Fruit fly (Drosophila melanogaster) whole organism, embryonic: ENCODE measurements around the gene CG2794.
A peak's percentile ranks its signal among the peaks of the same experiment; 100 is the strongest.

ENCODE experiments used
- Atf-2 ChIP-seq: fragments of 200-800 bp; sonication (Bioruptor generic); optimal IDR thresholded peaks from 2 replicates; lab custom pipeline; 2016; ENCODE audit warnings: missing biosample characterization, missing genetic modification characterization
- Bteb2 ChIP-seq: fragments of 200-800 bp; sonication (Bioruptor generic); optimal IDR thresholded peaks from 2 replicates; lab custom pipeline; 2016; ENCODE audit warnings: missing biosample characterization, missing genetic modification characterization
- CG10321 ChIP-seq: fragments of 200-800 bp; sonication (Bioruptor generic); IDR thresholded peaks from 2 replicates; pipeline ENCODE4 v1.3.6; 2022; ENCODE audit warnings: missing biosample characterization, missing genetic modification characterization
- CG11247 ChIP-seq: fragments of 200-800 bp; sonication (Bioruptor generic); IDR thresholded peaks from 2 replicates; pipeline ENCODE4 v1.3.6; 2022; ENCODE audit warnings: missing biosample characterization, missing genetic modification characterization
- CG11398 ChIP-seq: fragments of 200-800 bp; sonication (Bioruptor generic); optimal IDR thresholded peaks from 2 replicates; lab custom pipeline; 2016; ENCODE audit warnings: missing biosample characterization, missing genetic modification characterization
- CG14441 ChIP-seq: fragments of 200-800 bp; sonication (Bioruptor generic); IDR thresholded peaks from 2 replicates; pipeline ENCODE4 v1.3.6; 2022; ENCODE audit warnings: missing biosample characterization, missing genetic modification characterization
- CG15269 ChIP-seq: fragments of 200-800 bp; sonication (Bioruptor generic); optimal IDR thresholded peaks from 2 replicates; lab custom pipeline; 2018; ENCODE audit warnings: missing biosample characterization, mild to moderate bottlenecking, missing genetic modification characterization, moderate library complexity
- CG15479 ChIP-seq: fragments of 200-800 bp; sonication (Bioruptor generic); optimal IDR thresholded peaks from 3 replicates; lab custom pipeline; 2019; ENCODE audit warnings: missing biosample characterization, mild to moderate bottlenecking, missing genetic modification characterization, moderate library complexity
- CG16779 ChIP-seq: fragments of 200-800 bp; sonication (Bioruptor generic); IDR thresholded peaks from 2 replicates; pipeline ENCODE4 v1.3.6; 2022; ENCODE audit warnings: missing biosample characterization, missing genetic modification characterization
- CG17186 ChIP-seq: fragments of 200-800 bp; sonication (Bioruptor generic); optimal IDR thresholded peaks from 3 replicates; lab custom pipeline; 2017; ENCODE audit warnings: missing biosample characterization, missing genetic modification reagents, missing genetic modification characterization
- CG17829 ChIP-seq: fragments of 200-800 bp; optimal IDR thresholded peaks from 2 replicates; lab custom pipeline; 2019; ENCODE audit warnings: missing biosample characterization, mild to moderate bottlenecking, missing genetic modification characterization, moderate library complexity
- CG2199 ChIP-seq: fragments of 200-800 bp; sonication (Bioruptor generic); IDR thresholded peaks from 3 replicates; pipeline ENCODE4 v1.3.6; 2022; ENCODE audit warnings: missing biosample characterization, missing genetic modification characterization
- CG31365 ChIP-seq: fragments of 200-800 bp; sonication (Bioruptor generic); optimal IDR thresholded peaks from 2 replicates; lab custom pipeline; 2018; ENCODE audit warnings: missing biosample characterization, mild to moderate bottlenecking, missing genetic modification characterization
- CG4328 ChIP-seq: fragments of 200-800 bp; sonication (Bioruptor generic); optimal IDR thresholded peaks from 3 replicates; lab custom pipeline; 2017; ENCODE audit warnings: missing biosample characterization, missing genetic modification reagents, missing genetic modification characterization
- CG6689 ChIP-seq: fragments of 200-800 bp; sonication (Bioruptor generic); IDR thresholded peaks from 2 replicates; pipeline ENCODE4 v1.3.6; 2022; ENCODE audit warnings: missing biosample characterization, missing genetic modification characterization
- CG7271 ChIP-seq: fragments of 200-800 bp; sonication (Bioruptor generic); optimal IDR thresholded peaks from 2 replicates; lab custom pipeline; 2018; ENCODE audit warnings: missing biosample characterization, mild to moderate bottlenecking, missing genetic modification characterization, moderate library complexity
- D ChIP-seq, 2 experiments: fragments of 200-800 bp in 1 of 2; fragments of >200 bp in 1 of 2; sonication (Bioruptor generic) in 1 of 2; optimal IDR thresholded peaks; 2 replicates in 1 of 2; 3 replicates in 1 of 2; lab custom pipeline; 2017; ENCODE audit warnings: mild to moderate bottlenecking in 1 of 2, missing biosample characterization in 1 of 2, missing genetic modification characterization in 1 of 2, missing genetic modification reagents in 1 of 2
- Dip2 ChIP-seq: fragments of 200-800 bp; sonication (Bioruptor generic); IDR thresholded peaks from 2 replicates; pipeline ENCODE4 v1.3.6; 2022; ENCODE audit warnings: missing biosample characterization, missing genetic modification characterization
- Doc2 ChIP-seq: fragments of 200-800 bp; sonication (Bioruptor generic); IDR thresholded peaks from 2 replicates; pipeline ENCODE4 v1.3.6; 2022; ENCODE audit warnings: missing biosample characterization, missing genetic modification characterization
- Eip74EF ChIP-seq, 2 experiments: fragments of 200-800 bp in 1 of 2; fragments of >200 bp in 1 of 2; sonication (Bioruptor generic) in 1 of 2; optimal IDR thresholded peaks; 2 replicates each; lab custom pipeline; 2017 to 2019; ENCODE audit warnings: missing biosample characterization in 2 of 2, missing genetic modification characterization in 2 of 2, mild to moderate bottlenecking in 1 of 2, moderate library complexity in 1 of 2
- HLH3B ChIP-seq: fragments of 200-800 bp; sonication (Bioruptor generic); IDR thresholded peaks from 2 replicates; pipeline ENCODE4 v1.3.6; 2022; ENCODE audit warnings: missing biosample characterization, missing genetic modification characterization
- Hr78 ChIP-seq, 2 experiments: fragments of 200-800 bp in 1 of 2; fragments of >200 bp in 1 of 2; sonication (Bioruptor generic) in 1 of 2; optimal IDR thresholded peaks; 2 replicates each; lab custom pipeline; 2017 to 2019; ENCODE audit warnings: missing biosample characterization in 2 of 2, missing genetic modification characterization in 2 of 2, mild to moderate bottlenecking in 1 of 2, moderate library complexity in 1 of 2
- Hsf ChIP-seq: fragments of 200-800 bp; sonication (Bioruptor generic); optimal IDR thresholded peaks from 3 replicates; lab custom pipeline; 2016; ENCODE audit warnings: missing biosample characterization, missing genetic modification characterization
- Lpt ChIP-seq: fragments of >200 bp; optimal IDR thresholded peaks from 2 replicates; lab custom pipeline; 2018; ENCODE audit warnings: missing biosample characterization, missing genetic modification characterization
- Meics ChIP-seq: fragments of 200-800 bp; sonication (Bioruptor generic); optimal IDR thresholded peaks from 2 replicates; lab custom pipeline; 2017; ENCODE audit warnings: missing biosample characterization, mild to moderate bottlenecking, missing genetic modification characterization
- Nf-YB ChIP-seq: fragments of 200-800 bp; sonication (Bioruptor generic); optimal IDR thresholded peaks from 3 replicates; lab custom pipeline; 2019; ENCODE audit warnings: missing biosample characterization, mild to moderate bottlenecking, missing genetic modification characterization, moderate library complexity
- Nf-YC ChIP-seq: fragments of 200-800 bp; optimal IDR thresholded peaks from 3 replicates; lab custom pipeline; 2019; ENCODE audit warnings: missing biosample characterization, mild to moderate bottlenecking, missing genetic modification characterization, moderate library complexity
- PHDP ChIP-seq: fragments of 200-800 bp; sonication (Bioruptor generic); optimal IDR thresholded peaks from 3 replicates; lab custom pipeline; 2018; ENCODE audit warnings: missing biosample characterization, mild to moderate bottlenecking, missing genetic modification characterization, moderate library complexity
- Rx ChIP-seq: fragments of 200-800 bp; sonication (Bioruptor generic); IDR thresholded peaks from 2 replicates; pipeline ENCODE4 v1.3.6; 2022; ENCODE audit warnings: missing biosample characterization, missing genetic modification characterization
- Sin3A ChIP-seq: fragments of >200 bp; optimal IDR thresholded peaks from 2 replicates; lab custom pipeline; 2018
- Trl ChIP-seq, 3 experiments: fragments of >200 bp in 2 of 3; fragments of 200-800 bp in 1 of 3; sonication (Bioruptor generic) in 1 of 3; optimal IDR thresholded peaks; 2 replicates in 1 of 3; 3 replicates in 2 of 3; lab custom pipeline; 2016 to 2017; ENCODE audit warnings: missing biosample characterization in 1 of 3, missing genetic modification characterization in 1 of 3
- crol ChIP-seq: fragments of 200-800 bp; sonication (Bioruptor generic); IDR thresholded peaks from 2 replicates; pipeline ENCODE4 v1.3.6; 2022; ENCODE audit warnings: missing biosample characterization, missing genetic modification characterization
- dmrt11E ChIP-seq: fragments of 200-800 bp; sonication (Bioruptor generic); optimal IDR thresholded peaks from 3 replicates; lab custom pipeline; 2018; ENCODE audit warnings: missing biosample characterization, mild to moderate bottlenecking, missing genetic modification characterization, moderate library complexity
- fd3F ChIP-seq: fragments of 200-800 bp; sonication (Bioruptor generic); optimal IDR thresholded peaks from 2 replicates; lab custom pipeline; 2018; ENCODE audit warnings: missing biosample characterization, mild to moderate bottlenecking, missing genetic modification characterization, moderate library complexity
- gce ChIP-seq: fragments of 200-800 bp; sonication (Bioruptor generic); IDR thresholded peaks from 3 replicates; pipeline ENCODE4 v1.3.6; 2022; ENCODE audit warnings: missing biosample characterization, missing genetic modification characterization
- gcm ChIP-seq: fragments of 200-800 bp; sonication (Bioruptor generic); optimal IDR thresholded peaks from 2 replicates; lab custom pipeline; 2019; ENCODE audit warnings: missing biosample characterization, mild to moderate bottlenecking, missing genetic modification characterization, moderate library complexity
- h ChIP-seq: fragments of >200 bp; optimal IDR thresholded peaks from 2 replicates; lab custom pipeline; 2017
- her ChIP-seq: fragments of 200-800 bp; sonication (Bioruptor generic); optimal IDR thresholded peaks from 2 replicates; lab custom pipeline; 2016; ENCODE audit warnings: missing biosample characterization, missing genetic modification characterization
- lilli ChIP-seq: fragments of 200-800 bp; sonication (Bioruptor generic); optimal IDR thresholded peaks from 3 replicates; lab custom pipeline; 2016; ENCODE audit warnings: missing biosample characterization, missing genetic modification characterization
- luna ChIP-seq: fragments of 200-800 bp; sonication (Bioruptor generic); optimal IDR thresholded peaks from 2 replicates; lab custom pipeline; 2016; ENCODE audit warnings: missing biosample characterization, missing genetic modification characterization
- nmo ChIP-seq: fragments of 200-800 bp; sonication (Bioruptor generic); optimal IDR thresholded peaks from 2 replicates; lab custom pipeline; 2018; ENCODE audit warnings: missing biosample characterization, mild to moderate bottlenecking, missing genetic modification characterization, moderate library complexity
- onecut ChIP-seq: fragments of 200-800 bp; sonication (Bioruptor generic); IDR thresholded peaks from 2 replicates; pipeline ENCODE4 v1.3.6; 2022; ENCODE audit warnings: missing biosample characterization, missing genetic modification characterization
- pho ChIP-seq: fragments of 200-800 bp; sonication (Bioruptor generic); optimal IDR thresholded peaks from 2 replicates; lab custom pipeline; 2016; ENCODE audit warnings: missing biosample characterization, missing genetic modification characterization
- pros ChIP-seq: fragments of 200-800 bp; sonication (Bioruptor generic); optimal IDR thresholded peaks from 3 replicates; lab custom pipeline; 2019; ENCODE audit warnings: missing biosample characterization, mild to moderate bottlenecking, missing genetic modification characterization, moderate library complexity
- repo ChIP-seq: fragments of 200-800 bp; sonication (Bioruptor generic); optimal IDR thresholded peaks from 2 replicates; lab custom pipeline; 2016; ENCODE audit warnings: missing biosample characterization, missing genetic modification characterization
- scrt ChIP-seq: fragments of 200-800 bp; sonication (Bioruptor generic); optimal IDR thresholded peaks from 2 replicates; lab custom pipeline; 2018; ENCODE audit warnings: missing biosample characterization, mild to moderate bottlenecking, missing genetic modification characterization, moderate library complexity
- seq ChIP-seq: fragments of 200-800 bp; sonication (Bioruptor generic); IDR thresholded peaks from 2 replicates; pipeline ENCODE4 v1.3.6; 2022; ENCODE audit warnings: missing biosample characterization, missing genetic modification characterization
- slp2 ChIP-seq: fragments of 200-800 bp; sonication (Bioruptor generic); optimal IDR thresholded peaks from 2 replicates; lab custom pipeline; 2016; ENCODE audit warnings: missing biosample characterization, missing genetic modification characterization
- trh ChIP-seq: fragments of 200-800 bp; sonication (Bioruptor generic); optimal IDR thresholded peaks from 2 replicates; lab custom pipeline; 2016; ENCODE audit warnings: missing biosample characterization, missing genetic modification characterization

CG2794 gene

DNA sequence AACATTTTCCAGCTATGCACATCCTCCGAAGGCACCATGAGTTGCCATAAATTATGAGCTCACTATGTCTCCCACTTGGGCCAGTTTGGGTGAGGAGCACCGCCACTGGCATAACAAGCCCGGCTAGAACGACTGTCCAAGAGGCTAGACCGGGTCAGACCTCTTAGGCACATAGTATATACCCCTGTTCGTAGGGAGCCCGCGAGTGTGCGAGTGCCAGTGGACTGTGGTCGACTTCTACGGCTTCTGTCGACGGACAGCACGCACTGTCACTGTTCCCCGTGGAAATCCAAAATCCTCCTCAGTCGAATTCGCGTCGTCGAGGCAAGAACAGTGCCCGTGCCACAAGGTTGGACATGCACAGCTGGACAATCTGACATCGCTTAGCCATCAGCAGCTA, 13.2 kb downstream of the CG2794 start, which contains the start of gene Pph13:
Pph13 (plus strand) TSS at position 301 of the 400 bp plus-strand sequence.
- TF ChIP-seq D (optimal IDR thresholded peaks at IDR 0.05; lab: Kevin White, UChicago) (no peak), D (GFP tag; optimal IDR thresholded peaks at IDR 0.05; lab: Kevin White, UChicago) (no peak), CG6689 (no peak), CG4328 (no peak), Sin3A (no peak), h (no peak), gce (GFP tag; lab: Robert Waterston, UW) (no peak), CG31365 (no peak), scrt (GFP tag; lab: Kevin White, UChicago) (no peak), Hr78 (GFP tag; optimal IDR thresholded peaks at IDR 0.05; lab: Kevin White, UChicago) (no peak), slp2 (GFP tag; lab: Kevin White, UChicago) (no peak), PHDP (tag; lab: Kevin White, UChicago) (no peak), CG15269 (tag; lab: Kevin White, UChicago) (no peak), Eip74EF (GFP tag; optimal IDR thresholded peaks at IDR 0.05; lab: Kevin White, UChicago) (no peak), CG14441 (GFP tag; lab: Robert Waterston, UW) (no peak), Rx (GFP tag; lab: Robert Waterston, UW) (no peak), her (GFP tag; lab: Kevin White, UChicago) (no peak), fd3F (GFP tag; lab: Kevin White, UChicago) (no peak)

- TF ChIP-seq CG17829 (tag; lab: Kevin White, UChicago) = no peak
- no peak for TF ChIP-seq Atf-2 (GFP tag; lab: Kevin White, UChicago)
- no peak for TF ChIP-seq gcm (GFP tag; lab: Kevin White, UChicago)
- TF ChIP-seq Lpt (GFP tag; lab: Kevin White, UChicago) = no peak
- no peak for TF ChIP-seq CG4328
- peak; percentile 49 for TF ChIP-seq crol (GFP tag; lab: Robert Waterston, UW)
- peak; percentile 81 for TF ChIP-seq seq (GFP tag; lab: Robert Waterston, UW)
- peak; percentile 24 to 33 for TF ChIP-seq Trl (optimal IDR thresholded peaks at IDR 0.05; lab: Kevin White, UChicago)
- no peak for TF ChIP-seq Trl (GFP tag; optimal IDR thresholded peaks at IDR 0.05; lab: Kevin White, UChicago)
- no peak for TF ChIP-seq lilli (GFP tag; lab: Kevin White, UChicago)
- TF ChIP-seq CG2199 (GFP tag; lab: Robert Waterston, UW) = no peak
- TF ChIP-seq Nf-YB (GFP tag; lab: Kevin White, UChicago) = peak; percentile 95
- no peak for TF ChIP-seq Doc2
- no peak for TF ChIP-seq CG15479 (GFP tag; lab: Kevin White, UChicago)
- TF ChIP-seq Nf-YC (tag; lab: Kevin White, UChicago) = peak; percentile 95
These were observed 21.3 kb downstream of the CG2794 start for dm6 chr2L:585268-585667.

DNA sequence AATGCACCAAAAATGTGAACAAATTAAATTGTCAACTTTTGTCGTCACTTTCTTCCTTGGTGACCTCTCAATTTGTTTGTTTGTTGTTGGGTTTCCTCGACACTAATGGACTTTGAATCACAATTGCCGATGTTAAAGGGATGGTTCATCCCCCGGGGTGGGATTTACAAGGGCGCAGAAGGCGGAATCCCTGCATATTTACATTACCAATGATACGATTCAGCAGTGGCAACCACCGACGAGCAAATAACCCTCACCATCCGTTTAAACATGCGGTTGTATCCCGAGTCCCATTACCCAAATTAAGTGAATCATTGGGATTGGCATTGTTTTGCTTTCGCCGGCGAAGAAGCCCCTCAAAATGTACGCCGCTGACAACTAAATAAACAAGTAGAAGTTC, 27.5 kb downstream of the CG2794 start:
- TF ChIP-seq luna (no peak), Nf-YC (tag; lab: Kevin White, UChicago) (peak; percentile 63), Dip2 (GFP tag; lab: Robert Waterston, UW) (no peak), CG11247 (GFP tag; lab: Robert Waterston, UW) (no peak), CG11398 (GFP tag; lab: Kevin White, UChicago) (no peak), Hsf (GFP tag; lab: Kevin White, UChicago) (no peak), trh (no peak), Bteb2 (GFP tag; lab: Kevin White, UChicago) (no peak), pros (GFP tag; lab: Kevin White, UChicago) (peak; percentile 35), CG16779 (GFP tag; lab: Robert Waterston, UW) (no peak), pho (GFP tag; lab: Kevin White, UChicago) (no peak), h (no peak), HLH3B (no peak), CG17186 (no peak), Meics (no peak), CG10321 (no peak), Nf-YB (GFP tag; lab: Kevin White, UChicago) (peak; percentile 79), dmrt11E (tag; lab: Kevin White, UChicago) (no peak), onecut (no peak), nmo (GFP tag; lab: Kevin White, UChicago) (no peak), repo (GFP tag; lab: Kevin White, UChicago) (no peak), CG7271 (no peak)
